Worm (Caenorhabditis elegans) whole organism, midembryonic: ENCODE results near the gene sup-1.

Source experiments
- T22C8.4 ChIP-seq: fragments of 200-800 bp; sonication (Bioruptor generic); IDR thresholded peaks from 2 replicates; pipeline ENCODE4 v1.3.6; 2022; ENCODE audit warnings: missing genetic modification characterization, missing compliant biosample characterization
- cog-1 ChIP-seq: sonication (generic microtip); optimal IDR thresholded peaks from 2 replicates; lab custom pipeline; 2016; ENCODE audit warnings: missing genetic modification characterization, missing compliant biosample characterization
- flt-1 ChIP-seq: fragments of 200-800 bp; sonication (Bioruptor generic); IDR thresholded peaks from 2 replicates; pipeline ENCODE4 v1.3.6; 2022; ENCODE audit warnings: missing genetic modification characterization, missing compliant biosample characterization
- klf-2 ChIP-seq: fragments of 200-800 bp; sonication (Bioruptor generic); conservative IDR thresholded peaks from 2 replicates; pipeline ENCODE4 v1.3.6; 2022; ENCODE audit warnings: missing genetic modification reagents, missing genetic modification characterization, missing compliant biosample characterization
- med-1 ChIP-seq: sonication (generic microtip); optimal IDR thresholded peaks from 2 replicates; lab custom pipeline; 2017; ENCODE audit warnings: missing genetic modification characterization, mild to moderate bottlenecking, missing compliant biosample characterization, antibody characterized with exemption, missing genetic modification reagents; ENCODE audit not compliant: insufficient read depth
- ref-1 ChIP-seq: fragments of 200-800 bp; sonication (Bioruptor generic); conservative IDR thresholded peaks from 2 replicates; pipeline ENCODE4 v1.3.6; 2022; ENCODE audit warnings: missing genetic modification reagents, missing genetic modification characterization, missing compliant biosample characterization
- tab-1 ChIP-seq: fragments of 200-800 bp; sonication (Bioruptor generic); IDR thresholded peaks from 2 replicates; pipeline ENCODE4 v1.3.6; 2022; ENCODE audit warnings: missing genetic modification characterization, missing compliant biosample characterization
- ztf-23 ChIP-seq: fragments of 200-800 bp; sonication (Bioruptor generic); IDR thresholded peaks from 2 replicates; pipeline ENCODE4 v1.3.6; 2022; ENCODE audit warnings: missing genetic modification reagents, missing genetic modification characterization, missing compliant biosample characterization
- ztf-29 ChIP-seq: fragments of 200-800 bp; sonication (Bioruptor generic); IDR thresholded peaks from 2 replicates; pipeline ENCODE4 v1.3.6; 2022; ENCODE audit warnings: missing genetic modification reagents, missing genetic modification characterization, missing compliant biosample characterization

The sup-1 gene

ce11 chrIII:11703006-11703775 lies 34.2 kb downstream of the sup-1 start:
- TF ChIP-seq ref-1 (GFP tag; lab: Robert Waterston, UW) (no peak), ztf-29 (GFP tag; lab: Robert Waterston, UW) (no peak), flt-1 (GFP tag; lab: Robert Waterston, UW) (no peak), tab-1 (no peak), cog-1 (tag; lab: Kevin White, UChicago) (no peak), T22C8.4 (no peak), ztf-23 (GFP tag; lab: Robert Waterston, UW) (no peak), med-1 (GFP tag; lab: Kevin White, UChicago) (no peak), klf-2 (GFP tag; lab: Robert Waterston, UW) (no peak)

- TF ChIP-seq cog-1 (tag; lab: Kevin White, UChicago) (no peak), med-1 (GFP tag; lab: Kevin White, UChicago) (no peak), klf-2 (GFP tag; lab: Robert Waterston, UW) (no peak), flt-1 (GFP tag; lab: Robert Waterston, UW) (no peak), ref-1 (GFP tag; lab: Robert Waterston, UW) (no peak), tab-1 (no peak; the same call in 1 of the 2 replicates), ztf-29 (GFP tag; lab: Robert Waterston, UW) (no peak), ztf-23 (GFP tag; lab: Robert Waterston, UW) (no peak), T22C8.4 (no peak)
Measured at ce11 chrIII:11701863-11702262, 35.6 kb downstream of the sup-1 start.

DNA sequence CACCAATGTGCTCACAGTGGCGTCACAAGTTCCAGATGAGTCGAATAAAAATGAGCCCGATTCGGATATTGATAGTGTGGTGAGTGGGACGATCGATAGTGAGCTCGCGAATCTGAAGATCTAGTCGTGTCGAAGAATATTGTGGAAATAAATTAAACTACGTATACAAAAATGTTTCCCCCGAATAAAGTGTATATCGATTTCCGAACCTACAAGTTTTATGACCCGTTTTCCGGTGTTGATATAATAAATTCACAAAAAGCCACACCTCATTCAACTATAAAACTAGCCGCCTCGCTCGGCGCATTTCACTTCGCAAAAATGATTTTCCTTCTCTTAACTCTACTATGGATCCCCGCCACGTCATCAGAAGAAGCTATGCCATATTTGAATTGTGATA lies 37.5 kb downstream of the sup-1 start, which contains the start of gene pqn-84:
Gene pqn-84, plus strand, starts transcription at position 301 of the 400 bp plus-strand sequence.
- no peak for TF ChIP-seq flt-1 (GFP tag; lab: Robert Waterston, UW)
- no peak for TF ChIP-seq ztf-23 (GFP tag; lab: Robert Waterston, UW)
- TF ChIP-seq ref-1 (GFP tag; lab: Robert Waterston, UW), result no peak
- TF ChIP-seq klf-2 (GFP tag; lab: Robert Waterston, UW), result no peak
- TF ChIP-seq cog-1 (tag; lab: Kevin White, UChicago), result no peak
- TF ChIP-seq med-1 (GFP tag; lab: Kevin White, UChicago), result no peak

DNA sequence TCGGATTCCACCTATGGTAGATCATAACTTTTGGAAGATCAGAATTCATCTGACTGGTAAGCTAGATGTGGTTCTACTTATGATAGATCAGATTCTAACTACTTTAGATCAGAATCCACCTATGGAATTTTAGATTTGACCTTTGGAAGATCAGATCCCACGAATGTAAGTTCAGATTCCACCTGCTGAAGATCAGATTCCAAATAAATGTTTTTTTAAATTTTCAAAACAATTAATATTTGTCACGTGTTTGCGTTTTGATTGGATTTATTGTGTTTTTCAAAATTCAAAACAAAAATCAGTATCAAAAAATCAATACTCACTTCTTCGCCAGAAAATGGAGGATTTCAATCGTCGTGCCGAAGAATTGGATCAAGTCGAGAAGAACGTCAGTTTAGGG lies 38.9 kb downstream of the sup-1 start, which contains the start of gene Y41C4A.7:
Gene Y41C4A.7, plus strand, starts transcription at position 301 of the 400 bp plus-strand sequence.
- TF ChIP-seq ref-1 (GFP tag; lab: Robert Waterston, UW) (no peak), flt-1 (GFP tag; lab: Robert Waterston, UW) (no peak), klf-2 (GFP tag; lab: Robert Waterston, UW) (no peak), T22C8.4 (no peak), med-1 (GFP tag; lab: Kevin White, UChicago) (no peak), ztf-29 (GFP tag; lab: Robert Waterston, UW) (no peak), tab-1 (no peak), ztf-23 (GFP tag; lab: Robert Waterston, UW) (no peak), cog-1 (tag; lab: Kevin White, UChicago) (no peak)

- TF ChIP-seq ztf-23 (GFP tag; lab: Robert Waterston, UW) (no peak), tab-1 (no peak), klf-2 (GFP tag; lab: Robert Waterston, UW) (no peak), ref-1 (GFP tag; lab: Robert Waterston, UW) (no peak), T22C8.4 (no peak), med-1 (GFP tag; lab: Kevin White, UChicago) (no peak), flt-1 (GFP tag; lab: Robert Waterston, UW) (no peak), cog-1 (tag; lab: Kevin White, UChicago) (no peak), ztf-29 (GFP tag; lab: Robert Waterston, UW) (no peak)
Measured at ce11 chrIII:11696273-11696672, 41.2 kb downstream of the sup-1 start, which contains the start of gene Y41C4A.6. TSS of gene Y41C4A.6 (plus strand) at chrIII:11696573.

- TF ChIP-seq flt-1 (GFP tag; lab: Robert Waterston, UW) (no peak), ref-1 (GFP tag; lab: Robert Waterston, UW) (no peak), klf-2 (GFP tag; lab: Robert Waterston, UW) (no peak), med-1 (GFP tag; lab: Kevin White, UChicago) (no peak), cog-1 (tag; lab: Kevin White, UChicago) (no peak), T22C8.4 (no peak), ztf-23 (GFP tag; lab: Robert Waterston, UW) (no peak), ztf-29 (GFP tag; lab: Robert Waterston, UW) (no peak), tab-1 (no peak)
Measured at ce11 chrIII:11694975-11695374, 42.5 kb downstream of the sup-1 start, which contains the start of gene Y41C4A.22. TSS of gene Y41C4A.22 (plus strand) at chrIII:11695275.

DNA sequence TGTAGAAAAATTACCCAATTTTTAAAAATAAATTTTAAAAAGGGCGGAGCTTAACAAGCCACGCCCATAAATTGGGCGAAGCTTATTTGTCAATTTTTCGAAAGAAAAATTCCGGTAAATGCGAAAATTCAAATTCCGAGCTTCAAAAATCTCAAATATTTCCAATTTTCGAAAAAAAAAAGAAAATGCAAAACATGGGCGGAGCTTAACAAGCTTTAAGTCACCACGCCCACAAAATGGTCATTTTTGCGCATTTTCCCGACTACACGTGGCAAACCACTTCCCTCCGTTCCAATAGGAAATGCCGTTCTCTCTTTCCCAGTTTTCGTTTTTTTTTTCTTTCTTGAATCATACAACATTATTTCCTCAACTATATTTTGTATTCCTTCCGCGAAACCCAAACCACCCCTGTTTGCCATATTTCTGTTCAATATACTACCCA lies 42.9 kb downstream of the sup-1 start:
- TF ChIP-seq med-1 (GFP tag; lab: Kevin White, UChicago), result no peak
- no peak for TF ChIP-seq flt-1 (GFP tag; lab: Robert Waterston, UW)
- TF ChIP-seq klf-2 (GFP tag; lab: Robert Waterston, UW), result no peak
- TF ChIP-seq ztf-23 (GFP tag; lab: Robert Waterston, UW), result 0 out of 2 replicates have a peak, but pooled peaks have one; percentile 15
- no peak for TF ChIP-seq tab-1

DNA sequence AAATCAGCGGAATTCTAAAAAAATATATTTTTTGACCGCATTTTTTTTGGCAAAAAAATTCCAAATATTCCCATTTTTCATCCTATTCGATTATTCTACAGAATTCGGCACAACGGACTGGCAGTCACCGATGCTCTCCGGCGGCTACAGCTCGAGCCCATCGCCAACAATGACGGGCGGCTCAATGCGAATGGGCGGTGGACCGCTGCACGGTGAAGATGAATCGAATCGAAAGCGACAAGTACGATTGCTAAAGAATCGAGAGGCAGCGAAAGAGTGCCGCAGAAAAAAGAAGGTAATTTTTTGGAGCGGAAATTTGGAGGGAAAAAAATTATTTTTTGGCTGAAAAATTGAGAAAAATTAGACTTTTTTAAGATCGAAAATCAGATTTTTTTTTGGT lies 45.0 kb downstream of the sup-1 start:
- TF ChIP-seq klf-2 (GFP tag; lab: Robert Waterston, UW) (no peak), med-1 (GFP tag; lab: Kevin White, UChicago) (no peak), ztf-23 (GFP tag; lab: Robert Waterston, UW) (no peak), cog-1 (tag; lab: Kevin White, UChicago) (no peak), ref-1 (GFP tag; lab: Robert Waterston, UW) (no peak), T22C8.4 (no peak), flt-1 (GFP tag; lab: Robert Waterston, UW) (no peak), tab-1 (no peak), ztf-29 (GFP tag; lab: Robert Waterston, UW) (no peak)

ce11 chrIII:11689887-11690286 lies 47.5 kb downstream of the sup-1 start:
- TF ChIP-seq ztf-23 (GFP tag; lab: Robert Waterston, UW), result no peak
- TF ChIP-seq tab-1, result no peak
- no peak for TF ChIP-seq T22C8.4
- TF ChIP-seq ref-1 (GFP tag; lab: Robert Waterston, UW), result no peak
- TF ChIP-seq med-1 (GFP tag; lab: Kevin White, UChicago), result no peak
- TF ChIP-seq cog-1 (tag; lab: Kevin White, UChicago), result no peak
- TF ChIP-seq klf-2 (GFP tag; lab: Robert Waterston, UW), result no peak
- no peak for TF ChIP-seq flt-1 (GFP tag; lab: Robert Waterston, UW)
- no peak for TF ChIP-seq ztf-29 (GFP tag; lab: Robert Waterston, UW)
